Worm (Caenorhabditis elegans): ENCODE data around the gene dmsr-6.

Gene dmsr-6

ce11 chrII:14474700-14475099, 19.3 kb downstream of the dmsr-6 start:
- peak; percentile 81 for TF ChIP-seq flt-1 (GFP tag; IDR thresholded peaks at IDR 0.05)
- no peak for TF ChIP-seq ztf-23 (GFP tag; IDR thresholded peaks at IDR 0.05)
- TF ChIP-seq ztf-29 (GFP tag; IDR thresholded peaks at IDR 0.05), result no peak
- no peak for TF ChIP-seq T22C8.4 (GFP tag; IDR thresholded peaks at IDR 0.05)
- TF ChIP-seq klf-2 (GFP tag; conservative IDR thresholded peaks at IDR 0.05), result no peak
- TF ChIP-seq ref-1 (GFP tag; conservative IDR thresholded peaks at IDR 0.05), result no peak
- TF ChIP-seq med-1 (GFP tag; optimal IDR thresholded peaks at IDR 0.05; ENCODE audit: insufficient read depth), result no peak
- TF ChIP-seq cog-1 (tag; optimal IDR thresholded peaks at IDR 0.05), result no peak
- TF ChIP-seq tab-1 (GFP tag; IDR thresholded peaks at IDR 0.05), result peak; percentile 64; the same call in 1 of the 2 replicates

DNA sequence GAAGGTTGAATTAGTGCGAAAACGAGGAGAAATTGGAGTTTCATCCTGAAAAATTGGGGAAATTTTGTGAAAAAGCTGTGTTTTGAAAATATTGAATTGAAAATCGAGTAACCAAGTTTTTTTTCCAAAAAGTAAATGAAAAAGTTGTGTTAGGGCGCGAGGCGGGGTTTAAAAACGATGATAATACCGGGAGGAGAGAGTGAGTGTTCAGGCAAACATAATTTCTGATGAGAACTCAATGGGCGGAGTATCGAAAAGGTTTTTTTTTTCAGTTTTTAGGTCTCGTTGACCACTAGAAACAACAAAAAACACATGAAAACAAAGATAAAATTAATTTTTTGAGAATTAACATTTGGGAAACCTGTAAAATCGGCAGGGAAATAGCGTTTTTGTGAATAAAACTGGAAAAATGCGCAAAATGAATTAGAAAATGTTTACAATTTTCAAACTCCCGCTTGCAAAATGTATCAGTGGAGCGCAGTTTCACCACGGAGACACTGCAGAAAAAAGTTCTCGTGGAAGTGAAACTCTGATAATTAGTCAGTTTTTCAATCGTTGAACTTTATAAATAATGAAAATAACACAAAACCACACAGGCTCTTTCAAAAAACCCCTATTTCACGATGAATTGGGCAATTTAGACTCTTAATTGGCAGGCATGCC, 24.3 kb downstream of the dmsr-6 start, which contains the start of gene C13B4.1:
Gene C13B4.1, minus strand, starts transcription at position 51 of the 663 bp plus-strand sequence.
- TF ChIP-seq ztf-29 (GFP tag; IDR thresholded peaks at IDR 0.05), result no peak
- TF ChIP-seq ref-1 (GFP tag; conservative IDR thresholded peaks at IDR 0.05), result no peak
- TF ChIP-seq ztf-23 (GFP tag; IDR thresholded peaks at IDR 0.05), result 0 out of 2 replicates have a peak, but pooled peaks have one; percentile 9

DNA sequence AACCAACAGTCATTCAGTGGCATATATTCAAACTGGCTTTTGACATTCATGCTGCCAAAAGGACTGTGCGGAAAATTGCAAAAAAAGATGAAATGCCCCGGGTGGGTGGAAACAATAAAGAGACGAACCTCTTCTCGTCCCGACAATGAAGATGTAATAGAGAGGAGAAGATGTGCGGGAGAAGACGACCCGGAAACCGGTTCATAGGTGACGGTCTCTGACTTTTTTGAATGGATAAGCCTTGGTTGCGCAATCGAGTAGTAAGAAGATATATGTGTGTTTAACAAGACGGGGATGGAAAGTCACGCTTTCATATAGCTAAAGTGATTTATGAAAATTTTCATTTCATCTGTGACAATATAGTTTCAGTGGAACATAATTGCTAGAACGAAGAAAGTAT, 25.3 kb downstream of the dmsr-6 start:
- TF ChIP-seq flt-1 (GFP tag; IDR thresholded peaks at IDR 0.05) (no peak), klf-2 (GFP tag; conservative IDR thresholded peaks at IDR 0.05) (no peak), cog-1 (tag; optimal IDR thresholded peaks at IDR 0.05) (no peak), med-1 (GFP tag; optimal IDR thresholded peaks at IDR 0.05; ENCODE audit: insufficient read depth) (no peak)

ce11 chrII:14483813-14484212, 28.4 kb downstream of the dmsr-6 start:
- TF ChIP-seq med-1 (GFP tag; optimal IDR thresholded peaks at IDR 0.05; ENCODE audit: insufficient read depth), result no peak
- no peak for TF ChIP-seq ref-1 (GFP tag; conservative IDR thresholded peaks at IDR 0.05)
- no peak for TF ChIP-seq cog-1 (tag; optimal IDR thresholded peaks at IDR 0.05)
- no peak for TF ChIP-seq tab-1 (GFP tag; IDR thresholded peaks at IDR 0.05)
- TF ChIP-seq klf-2 (GFP tag; conservative IDR thresholded peaks at IDR 0.05), result no peak
- no peak for TF ChIP-seq ztf-29 (GFP tag; IDR thresholded peaks at IDR 0.05)
- no peak for TF ChIP-seq ztf-23 (GFP tag; IDR thresholded peaks at IDR 0.05)
- no peak for TF ChIP-seq flt-1 (GFP tag; IDR thresholded peaks at IDR 0.05)
- no peak for TF ChIP-seq T22C8.4 (GFP tag; IDR thresholded peaks at IDR 0.05)

- TF ChIP-seq flt-1 (GFP tag; IDR thresholded peaks at IDR 0.05) (no peak), ztf-23 (GFP tag; IDR thresholded peaks at IDR 0.05) (peak; percentile 62; the same call in 1 of the 2 replicates)
Measured at ce11 chrII:14488661-14489060, 33.2 kb downstream of the dmsr-6 start, which contains the start of gene usp-14. Gene usp-14, minus strand, starts transcription at chrII:14488688.

- TF ChIP-seq cog-1 (tag; optimal IDR thresholded peaks at IDR 0.05), result no peak
- TF ChIP-seq flt-1 (GFP tag; IDR thresholded peaks at IDR 0.05), result 0 out of 2 replicates have a peak, but pooled peaks have one; percentile 24
- no peak for TF ChIP-seq ztf-23 (GFP tag; IDR thresholded peaks at IDR 0.05)
- TF ChIP-seq klf-2 (GFP tag; conservative IDR thresholded peaks at IDR 0.05), result no peak
- no peak for TF ChIP-seq ref-1 (GFP tag; conservative IDR thresholded peaks at IDR 0.05)
Measured at ce11 chrII:14489407-14489806, 34.0 kb downstream of the dmsr-6 start, which contains the start of gene vnut-1. Gene vnut-1, plus strand, starts transcription at chrII:14489802.

DNA sequence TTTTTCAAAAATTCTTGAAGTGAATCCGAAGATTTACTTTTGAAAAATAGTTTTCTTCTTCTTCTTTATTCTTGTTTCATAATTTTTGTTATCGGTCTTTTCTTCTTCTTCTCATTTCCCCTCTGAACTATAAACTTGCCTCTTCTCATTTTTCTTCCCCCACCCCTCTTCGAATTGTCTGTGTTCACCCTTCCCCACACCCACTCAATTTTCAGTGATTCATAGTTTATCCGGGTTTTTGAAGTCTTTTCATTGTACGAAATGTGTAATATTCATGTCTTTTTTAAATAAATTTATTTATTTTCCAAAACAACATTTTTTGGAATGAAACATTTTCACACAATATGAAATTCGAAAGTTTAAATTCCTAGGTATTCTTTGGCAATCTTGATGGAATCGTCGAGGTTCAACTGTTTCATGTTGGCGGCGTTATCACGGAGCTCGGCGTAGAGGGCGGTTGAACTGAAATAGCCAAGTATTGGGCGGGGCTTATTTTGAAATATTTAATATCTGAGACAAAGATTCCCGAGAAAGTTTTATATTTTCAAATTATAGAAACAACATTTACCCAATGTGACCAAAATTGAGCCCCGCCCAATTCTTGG, 37.3 kb downstream of the dmsr-6 start:
- TF ChIP-seq ref-1 (GFP tag; conservative IDR thresholded peaks at IDR 0.05) (no peak), klf-2 (GFP tag; conservative IDR thresholded peaks at IDR 0.05) (no peak), ztf-29 (GFP tag; IDR thresholded peaks at IDR 0.05) (no peak), cog-1 (tag; optimal IDR thresholded peaks at IDR 0.05) (no peak), flt-1 (GFP tag; IDR thresholded peaks at IDR 0.05) (no peak), tab-1 (GFP tag; IDR thresholded peaks at IDR 0.05) (no peak), ztf-23 (GFP tag; IDR thresholded peaks at IDR 0.05) (no peak)

- TF ChIP-seq med-1 (GFP tag; optimal IDR thresholded peaks at IDR 0.05; ENCODE audit: insufficient read depth) (no peak), ztf-23 (GFP tag; IDR thresholded peaks at IDR 0.05) (no peak), ztf-29 (GFP tag; IDR thresholded peaks at IDR 0.05) (no peak), cog-1 (tag; optimal IDR thresholded peaks at IDR 0.05) (no peak), flt-1 (GFP tag; IDR thresholded peaks at IDR 0.05) (no peak), tab-1 (GFP tag; IDR thresholded peaks at IDR 0.05) (no peak), ref-1 (GFP tag; conservative IDR thresholded peaks at IDR 0.05) (no peak), klf-2 (GFP tag; conservative IDR thresholded peaks at IDR 0.05) (no peak), T22C8.4 (GFP tag; IDR thresholded peaks at IDR 0.05) (no peak)
Measured at ce11 chrII:14494014-14494413, 38.6 kb downstream of the dmsr-6 start.

- TF ChIP-seq med-1 (GFP tag; optimal IDR thresholded peaks at IDR 0.05; ENCODE audit: insufficient read depth), result no peak
- no peak for TF ChIP-seq cog-1 (tag; optimal IDR thresholded peaks at IDR 0.05)
- no peak for TF ChIP-seq T22C8.4 (GFP tag; IDR thresholded peaks at IDR 0.05)
- TF ChIP-seq klf-2 (GFP tag; conservative IDR thresholded peaks at IDR 0.05), result no peak
- no peak for TF ChIP-seq flt-1 (GFP tag; IDR thresholded peaks at IDR 0.05)
- TF ChIP-seq ztf-23 (GFP tag; IDR thresholded peaks at IDR 0.05), result no peak
- no peak for TF ChIP-seq ztf-29 (GFP tag; IDR thresholded peaks at IDR 0.05)
- no peak for TF ChIP-seq ref-1 (GFP tag; conservative IDR thresholded peaks at IDR 0.05)
- TF ChIP-seq tab-1 (GFP tag; IDR thresholded peaks at IDR 0.05), result no peak
Measured at ce11 chrII:14494414-14494463, 38.8 kb downstream of the dmsr-6 start, which contains the start of gene cysl-2. Gene cysl-2, minus strand, starts transcription at chrII:14494451.

ce11 chrII:14494464-14494863, 39.0 kb downstream of the dmsr-6 start:
- TF ChIP-seq tab-1 (GFP tag; IDR thresholded peaks at IDR 0.05) (no peak), cog-1 (tag; optimal IDR thresholded peaks at IDR 0.05) (no peak), med-1 (GFP tag; optimal IDR thresholded peaks at IDR 0.05; ENCODE audit: insufficient read depth) (no peak), klf-2 (GFP tag; conservative IDR thresholded peaks at IDR 0.05) (no peak), ref-1 (GFP tag; conservative IDR thresholded peaks at IDR 0.05) (no peak), flt-1 (GFP tag; IDR thresholded peaks at IDR 0.05) (no peak), T22C8.4 (GFP tag; IDR thresholded peaks at IDR 0.05) (no peak), ztf-29 (GFP tag; IDR thresholded peaks at IDR 0.05) (no peak), ztf-23 (GFP tag; IDR thresholded peaks at IDR 0.05) (no peak)
